Worm (Caenorhabditis elegans) whole organism, L3 larva: ENCODE data around the gene H06I04.3.
A peak's percentile ranks its signal among the peaks of the same experiment; 100 is the strongest.

ENCODE experiments used
- ama-1 ChIP-seq: fragments of 150-350 bp; optimal IDR thresholded peaks from 2 replicates; lab custom pipeline; 2018
- fos-1 ChIP-seq: fragments of 150-350 bp; optimal IDR thresholded peaks from 2 replicates; lab custom pipeline; 2014; ENCODE audit warnings: missing biosample characterization, missing genetic modification characterization
- jun-1 ChIP-seq: fragments of 150-350 bp; optimal IDR thresholded peaks from 2 replicates; lab custom pipeline; 2014; ENCODE audit warnings: missing biosample characterization, missing genetic modification reagents, missing genetic modification characterization
- lin-39 ChIP-seq: fragments of 150-350 bp; optimal IDR thresholded peaks from 2 replicates; lab custom pipeline; 2018; ENCODE audit warnings: missing biosample characterization, missing genetic modification reagents, missing genetic modification characterization
- mml-1 ChIP-seq: fragments of 150-350 bp; sonication (generic microtip); optimal IDR thresholded peaks from 3 replicates; lab custom pipeline; 2014; ENCODE audit warnings: missing biosample characterization, missing genetic modification characterization
- nhr-23 ChIP-seq: fragments of 150-350 bp; optimal IDR thresholded peaks from 2 replicates; lab custom pipeline; 2014; ENCODE audit warnings: missing biosample characterization, missing genetic modification reagents, missing genetic modification characterization
- nhr-25 ChIP-seq: sonication (generic microtip); optimal IDR thresholded peaks from 2 replicates; lab custom pipeline; 2017; ENCODE audit warnings: missing biosample characterization, missing genetic modification characterization
- nhr-76 ChIP-seq: fragments of 150-350 bp; sonication (generic microtip); optimal IDR thresholded peaks from 5 replicates; lab custom pipeline; 2014; ENCODE audit warnings: missing biosample characterization, missing genetic modification characterization
- pqm-1 ChIP-seq: fragments of 150-350 bp; optimal IDR thresholded peaks from 2 replicates; lab custom pipeline; 2017; ENCODE audit warnings: missing biosample characterization, missing genetic modification characterization, inconsistent platforms
- snpc-4 ChIP-seq: fragments of 150-350 bp; optimal IDR thresholded peaks from 2 replicates; lab custom pipeline; 2014; ENCODE audit warnings: missing biosample characterization, missing genetic modification characterization
- zag-1 ChIP-seq: fragments of 150-350 bp; optimal IDR thresholded peaks from 2 replicates; lab custom pipeline; 2014; ENCODE audit warnings: missing biosample characterization, missing genetic modification characterization
- ztf-11 ChIP-seq: fragments of 150-350 bp; optimal IDR thresholded peaks from 2 replicates; lab custom pipeline; 2014; ENCODE audit warnings: missing biosample characterization, missing genetic modification characterization

ce11 chrIII:3129036-3129435, 58.7 kb downstream of the H06I04.3 start, which contains the start of gene Y53G8B.1:
- TF ChIP-seq nhr-23 (tag; lab: Kevin White, UChicago) (no peak), snpc-4 (tag; lab: Kevin White, UChicago) (no peak), pqm-1 (tag; lab: Kevin White, UChicago) (peak; percentile 12), zag-1 (tag; lab: Kevin White, UChicago) (no peak), nhr-25 (tag; lab: Kevin White, UChicago) (no peak), jun-1 (tag; lab: Kevin White, UChicago) (no peak), ama-1 (lab: Kevin White, UChicago) (no peak), ztf-11 (tag; lab: Kevin White, UChicago) (no peak), nhr-76 (no peak), lin-39 (tag; lab: Kevin White, UChicago) (no peak), mml-1 (tag; lab: Kevin White, UChicago) (no peak), fos-1 (tag; lab: Kevin White, UChicago) (no peak)
